Worm (Caenorhabditis elegans) whole organism, L2 larva: ENCODE results near the gene F59D6.1.

Experiments
- C34F6.9 ChIP-seq: fragments of 150-350 bp; optimal IDR thresholded peaks from 2 replicates; lab custom pipeline; 2014; ENCODE audit warnings: missing biosample characterization, missing genetic modification characterization
- F13H6.1 ChIP-seq: sonication (generic microtip); optimal IDR thresholded peaks from 2 replicates; lab custom pipeline; 2016; ENCODE audit warnings: missing genetic modification characterization, missing compliant biosample characterization
- aly-2 ChIP-seq: fragments of 150-350 bp; optimal IDR thresholded peaks from 2 replicates; lab custom pipeline; 2014; ENCODE audit warnings: missing biosample characterization, missing genetic modification characterization
- ama-1 ChIP-seq: fragments of 150-350 bp; optimal IDR thresholded peaks from 2 replicates; lab custom pipeline; 2018; ENCODE audit warnings: inconsistent platforms
- blmp-1 ChIP-seq: sonication (generic microtip); optimal IDR thresholded peaks from 2 replicates; lab custom pipeline; 2017; ENCODE audit warnings: missing genetic modification characterization, mild to moderate bottlenecking, missing compliant biosample characterization, antibody characterized with exemption, moderate library complexity; ENCODE audit not compliant: insufficient read depth
- ceh-16 ChIP-seq: fragments of 150-350 bp; optimal IDR thresholded peaks from 2 replicates; lab custom pipeline; 2014; ENCODE audit warnings: missing biosample characterization, missing genetic modification characterization
- crh-2 ChIP-seq: sonication (generic microtip); optimal IDR thresholded peaks from 2 replicates; lab custom pipeline; 2017; ENCODE audit warnings: missing biosample characterization, missing genetic modification characterization
- dmd-4 ChIP-seq: sonication (generic microtip); optimal IDR thresholded peaks from 2 replicates; lab custom pipeline; 2017; ENCODE audit warnings: missing biosample characterization, missing genetic modification characterization
- egl-27 ChIP-seq: sonication (generic microtip); optimal IDR thresholded peaks from 3 replicates; lab custom pipeline; 2017; ENCODE audit warnings: missing biosample characterization, missing genetic modification reagents, missing genetic modification characterization
- elt-1 ChIP-seq: fragments of 150-350 bp; optimal IDR thresholded peaks from 2 replicates; lab custom pipeline; 2014; ENCODE audit warnings: missing biosample characterization, missing genetic modification characterization
- fos-1 ChIP-seq: fragments of 150-350 bp; optimal IDR thresholded peaks from 2 replicates; lab custom pipeline; 2014; ENCODE audit warnings: missing biosample characterization, missing genetic modification characterization
- gmeb-1 ChIP-seq: fragments of 150-350 bp; optimal IDR thresholded peaks from 2 replicates; lab custom pipeline; 2014; ENCODE audit warnings: missing biosample characterization, missing genetic modification characterization
- lin-11 ChIP-seq: fragments of 150-350 bp; sonication (generic microtip); optimal IDR thresholded peaks from 2 replicates; lab custom pipeline; 2014; ENCODE audit warnings: missing biosample characterization, missing genetic modification characterization, inconsistent platforms, mixed read lengths
- lin-39 ChIP-seq: fragments of 150-350 bp; optimal IDR thresholded peaks from 2 replicates; lab custom pipeline; 2014; ENCODE audit warnings: missing biosample characterization, missing genetic modification reagents, missing genetic modification characterization
- lsy-2 ChIP-seq, 2 experiments: fragments of 150-350 bp in 1 of 2; sonication (generic microtip) in 1 of 2; optimal IDR thresholded peaks; 2 replicates each; lab custom pipeline; 2014 to 2017; ENCODE audit warnings: missing biosample characterization in 2 of 2, missing genetic modification characterization in 2 of 2
- mbf-1 ChIP-seq: sonication (generic microtip); optimal IDR thresholded peaks from 2 replicates; lab custom pipeline; 2017; ENCODE audit warnings: missing biosample characterization, missing genetic modification characterization
- mdl-1 ChIP-seq, 2 experiments: fragments of 150-350 bp in 1 of 2; sonication (generic microtip) in 1 of 2; optimal IDR thresholded peaks; 2 replicates each; lab custom pipeline; 2017; ENCODE audit warnings: missing biosample characterization in 2 of 2, missing genetic modification characterization in 2 of 2
- nhr-10 ChIP-seq: sonication (generic microtip); optimal IDR thresholded peaks from 2 replicates; lab custom pipeline; 2017; ENCODE audit warnings: missing biosample characterization, missing genetic modification characterization
- nhr-11 ChIP-seq: fragments of 150-350 bp; optimal IDR thresholded peaks from 2 replicates; lab custom pipeline; 2014; ENCODE audit warnings: missing biosample characterization, missing genetic modification characterization
- nhr-129 ChIP-seq: fragments of 150-350 bp; optimal IDR thresholded peaks from 2 replicates; lab custom pipeline; 2014; ENCODE audit warnings: missing biosample characterization, missing genetic modification characterization
- nhr-23 ChIP-seq: fragments of 150-350 bp; optimal IDR thresholded peaks from 2 replicates; lab custom pipeline; 2014; ENCODE audit warnings: missing biosample characterization, missing genetic modification reagents, missing genetic modification characterization
- nhr-237 ChIP-seq: fragments of 150-350 bp; optimal IDR thresholded peaks from 2 replicates; lab custom pipeline; 2014; ENCODE audit warnings: missing biosample characterization, missing genetic modification characterization
- nhr-25 ChIP-seq: fragments of 150-350 bp; sonication (generic microtip); optimal IDR thresholded peaks from 3 replicates; lab custom pipeline; 2014; ENCODE audit warnings: missing biosample characterization, missing genetic modification characterization
- nhr-77 ChIP-seq: fragments of 150-350 bp; optimal IDR thresholded peaks from 2 replicates; lab custom pipeline; 2014; ENCODE audit warnings: missing biosample characterization, missing genetic modification characterization
- peb-1 ChIP-seq: fragments of 150-350 bp; optimal IDR thresholded peaks from 2 replicates; lab custom pipeline; 2014; ENCODE audit warnings: missing biosample characterization, missing genetic modification characterization
- skn-1 ChIP-seq: sonication (generic microtip); optimal IDR thresholded peaks from 2 replicates; lab custom pipeline; 2017; ENCODE audit warnings: missing biosample characterization, missing genetic modification characterization
- sma-3 ChIP-seq: sonication (generic microtip); optimal IDR thresholded peaks from 2 replicates; lab custom pipeline; 2016; ENCODE audit warnings: missing genetic modification reagents, missing genetic modification characterization, missing compliant biosample characterization
- sma-9 ChIP-seq, 2 experiments: fragments of 150-350 bp in 1 of 2; sonication (generic microtip) in 1 of 2; optimal IDR thresholded peaks; 2 replicates each; lab custom pipeline; 2014 to 2016; ENCODE audit warnings: missing genetic modification characterization in 2 of 2, mild to moderate bottlenecking in 1 of 2, missing biosample characterization in 1 of 2, missing compliant biosample characterization in 1 of 2, missing genetic modification reagents in 1 of 2, moderate library complexity in 1 of 2
- snpc-4 ChIP-seq: fragments of 150-350 bp; optimal IDR thresholded peaks from 2 replicates; lab custom pipeline; 2014; ENCODE audit warnings: missing biosample characterization, missing genetic modification characterization
- unc-39 ChIP-seq: fragments of 150-350 bp; optimal IDR thresholded peaks from 2 replicates; lab custom pipeline; 2014; ENCODE audit warnings: missing biosample characterization, missing genetic modification characterization
- unc-55 ChIP-seq: fragments of 150-350 bp; sonication (generic microtip); optimal IDR thresholded peaks from 3 replicates; lab custom pipeline; 2014; ENCODE audit warnings: missing biosample characterization, missing genetic modification reagents, missing genetic modification characterization
- unc-62 ChIP-seq: fragments of 150-350 bp; optimal IDR thresholded peaks from 2 replicates; lab custom pipeline; 2014; ENCODE audit warnings: missing biosample characterization, missing genetic modification reagents, missing genetic modification characterization
- zag-1 ChIP-seq: fragments of 150-350 bp; optimal IDR thresholded peaks from 2 replicates; lab custom pipeline; 2014; ENCODE audit warnings: missing biosample characterization, missing genetic modification characterization
- ztf-11 ChIP-seq: sonication (generic microtip); optimal IDR thresholded peaks from 2 replicates; lab custom pipeline; 2017; ENCODE audit warnings: missing biosample characterization, missing genetic modification characterization
- ztf-4 ChIP-seq: fragments of 150-350 bp; optimal IDR thresholded peaks from 2 replicates; lab custom pipeline; 2014; ENCODE audit warnings: missing biosample characterization, missing genetic modification characterization

Gene F59D6.1

DNA sequence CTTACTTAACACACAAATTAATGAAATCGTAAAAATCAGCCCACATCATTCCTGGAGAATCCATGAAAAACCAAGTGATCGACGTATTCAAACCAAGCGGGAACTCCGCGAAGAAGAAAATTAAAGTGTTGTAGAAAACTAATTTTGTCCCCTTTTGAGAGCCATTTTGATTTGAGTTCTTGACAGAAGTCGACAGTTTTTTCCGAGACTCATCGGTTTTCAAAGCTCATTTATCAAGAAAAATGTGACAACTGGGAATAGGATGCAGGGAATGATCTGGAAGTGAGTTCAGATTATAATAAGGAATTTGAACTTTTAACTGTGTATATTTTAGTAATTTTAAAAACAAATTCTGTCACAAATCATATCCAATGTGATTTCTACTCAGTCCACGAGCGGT is 33.5 kb upstream of the F59D6.1 start, which contains the start of gene srw-135:
TSS of gene srw-135 (minus strand) at position 101 of the 400 bp plus-strand sequence.
- TF ChIP-seq unc-55 (GFP tag; lab: Kevin White, UChicago) (no peak), lsy-2 (tag; optimal IDR thresholded peaks at IDR 0.05; lab: Kevin White, UChicago) (no peak), nhr-23 (no peak), sma-3 (GFP tag; lab: Kevin White, UChicago) (no peak), nhr-11 (tag; lab: Kevin White, UChicago) (no peak), nhr-77 (no peak), ceh-16 (tag; lab: Kevin White, UChicago) (no peak), lin-11 (tag; lab: Kevin White, UChicago) (no peak), mbf-1 (tag; lab: Kevin White, UChicago) (no peak), mdl-1 (tag; optimal IDR thresholded peaks at IDR 0.05; lab: Kevin White, UChicago) (no peak)

DNA sequence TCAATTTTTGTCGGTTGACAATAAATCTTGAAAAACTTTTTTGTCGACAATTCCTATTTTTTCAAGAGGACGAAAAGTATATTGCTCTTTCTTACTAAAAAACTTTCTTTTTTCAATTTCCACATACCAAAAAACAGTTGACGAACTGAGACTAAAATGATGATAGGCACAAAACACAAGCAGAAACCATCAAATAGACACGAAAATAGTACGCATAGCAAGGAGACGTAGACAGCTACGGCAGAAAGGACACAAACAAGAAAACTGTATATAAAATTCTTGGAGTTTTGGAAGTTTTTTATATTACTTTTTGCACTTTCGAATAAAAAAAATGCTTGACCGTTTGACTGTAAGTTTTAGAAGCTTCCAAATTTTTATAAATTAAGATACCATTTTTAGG is 30.8 kb upstream of the F59D6.1 start, which contains the start of gene K12D9.1:
TSS of gene K12D9.1 (plus strand) at position 301 of the 400 bp plus-strand sequence.
- TF ChIP-seq crh-2 (no peak), nhr-77 (no peak), elt-1 (tag; lab: Kevin White, UChicago) (no peak), nhr-25 (tag; lab: Kevin White, UChicago) (no peak), lin-39 (no peak)

DNA sequence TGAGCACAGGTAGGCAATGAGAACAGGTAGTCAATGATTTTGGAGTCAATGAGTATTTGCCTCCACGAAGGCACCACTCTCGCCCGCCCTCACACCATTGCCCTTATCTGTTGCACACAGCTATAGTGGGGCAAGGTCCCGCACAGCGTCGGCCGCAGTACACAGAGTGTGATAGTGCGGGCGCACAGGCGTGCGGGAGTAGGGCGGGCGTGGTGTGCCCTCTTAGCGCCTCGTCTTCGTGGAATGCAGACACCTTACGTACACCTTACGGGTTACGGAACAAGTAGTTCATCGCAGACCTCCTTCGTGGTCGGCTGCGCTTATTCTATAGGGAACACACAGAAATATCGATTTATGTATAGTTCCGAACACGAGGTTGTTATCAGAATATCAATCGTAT is 27.0 kb upstream of the F59D6.1 start:
- TF ChIP-seq C34F6.9 (tag; lab: Kevin White, UChicago) (no peak), nhr-129 (tag; lab: Kevin White, UChicago) (no peak), lin-11 (tag; lab: Kevin White, UChicago) (no peak), ztf-4 (tag; lab: Kevin White, UChicago) (no peak), gmeb-1 (no peak)

DNA sequence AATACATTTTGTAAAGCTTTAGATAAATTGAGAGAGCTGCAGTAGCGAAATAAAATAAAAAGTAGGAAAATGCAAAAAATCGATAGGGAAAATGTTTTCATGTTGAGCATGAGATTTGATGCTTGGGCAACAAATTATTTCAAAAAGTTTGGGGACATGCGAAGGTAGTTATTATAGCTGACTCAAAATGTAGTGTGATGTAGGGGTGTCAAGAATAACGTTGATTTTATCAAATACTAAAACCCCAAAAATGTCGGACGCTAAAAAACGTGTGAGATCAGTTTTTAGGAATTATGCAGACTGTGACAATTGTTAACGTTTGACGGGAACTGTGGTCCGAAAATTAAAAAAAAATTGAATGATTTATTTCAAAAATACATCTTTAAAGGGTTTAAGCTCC is 23.6 kb upstream of the F59D6.1 start, which contains the start of gene irld-12:
TSS of gene irld-12 (minus strand) at position 101 of the 400 bp plus-strand sequence.
- TF ChIP-seq ceh-16 (tag; lab: Kevin White, UChicago): no peak
- TF ChIP-seq nhr-237 (tag; lab: Kevin White, UChicago): no peak
- TF ChIP-seq aly-2 (tag; lab: Kevin White, UChicago): no peak
- TF ChIP-seq lin-39: no peak
- TF ChIP-seq F13H6.1: no peak
- no peak for TF ChIP-seq snpc-4 (tag; lab: Kevin White, UChicago)
- no peak for TF ChIP-seq peb-1 (tag; lab: Kevin White, UChicago)
- no peak for TF ChIP-seq unc-62 (GFP tag; lab: Kevin White, UChicago)
- no peak for TF ChIP-seq nhr-10 (tag; lab: Kevin White, UChicago)
- TF ChIP-seq zag-1 (tag; lab: Kevin White, UChicago): no peak
- TF ChIP-seq egl-27: no peak
- no peak for TF ChIP-seq skn-1 (tag; lab: Kevin White, UChicago)
- no peak for TF ChIP-seq mbf-1 (tag; lab: Kevin White, UChicago)
- TF ChIP-seq sma-3 (GFP tag; lab: Kevin White, UChicago): no peak
- TF ChIP-seq, all 48 proteins: peak for 0

DNA sequence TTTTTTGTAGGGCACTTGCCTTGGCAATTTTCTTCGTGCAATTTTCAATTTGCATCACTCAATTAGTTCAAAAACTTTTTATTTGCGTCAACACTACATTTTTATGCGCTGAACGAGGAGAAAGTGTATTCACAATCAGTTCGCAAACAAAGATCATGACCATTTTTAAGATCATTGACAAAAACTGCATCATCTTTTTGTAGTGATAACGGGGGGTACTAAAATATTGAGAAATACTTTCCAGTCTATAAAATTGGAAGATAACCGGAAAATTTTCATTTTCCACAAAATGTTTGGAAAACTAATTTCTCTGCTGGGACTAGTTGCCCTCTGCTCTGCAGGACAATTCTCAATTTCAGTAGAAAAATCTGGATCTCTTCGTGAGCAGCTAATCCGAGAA is 20.7 kb upstream of the F59D6.1 start, which contains the start of gene asp-8:
TSS of gene asp-8 (plus strand) at position 276 of the 400 bp plus-strand sequence.
- TF ChIP-seq nhr-10 (tag; lab: Kevin White, UChicago): no peak
- TF ChIP-seq sma-9 (GFP tag; optimal IDR thresholded peaks at IDR 0.05; lab: Kevin White, UChicago): peak; percentile 45
- TF ChIP-seq sma-9 (tag; optimal IDR thresholded peaks at IDR 0.05; lab: Kevin White, UChicago): no peak
- peak; percentile 28 for TF ChIP-seq fos-1 (tag; lab: Kevin White, UChicago)

DNA sequence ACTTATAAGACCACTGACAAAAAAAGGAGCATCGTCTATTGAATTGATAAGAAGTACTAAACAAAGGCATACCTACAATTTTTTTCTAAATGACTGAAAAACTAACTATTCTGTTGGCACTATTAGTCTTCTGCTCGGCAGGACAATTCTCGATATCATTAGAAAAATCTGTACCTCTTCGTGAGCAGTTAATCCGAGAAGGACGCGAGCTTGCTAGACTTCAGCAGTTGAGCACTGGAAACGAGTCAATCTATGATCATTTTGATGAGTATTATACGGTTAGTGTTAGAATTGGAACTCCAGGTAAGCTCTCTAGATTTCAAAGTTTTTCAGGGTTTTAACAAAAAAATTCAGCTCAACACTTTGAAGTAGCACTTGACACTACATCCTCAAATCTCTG is 16.7 kb upstream of the F59D6.1 start, which contains the start of gene asp-7:
TSS of gene asp-7 (plus strand) at position 81 of the 400 bp plus-strand sequence.
- TF ChIP-seq snpc-4 (tag; lab: Kevin White, UChicago) (no peak), nhr-129 (tag; lab: Kevin White, UChicago) (no peak), dmd-4 (no peak), nhr-77 (no peak), skn-1 (tag; lab: Kevin White, UChicago) (no peak), unc-55 (GFP tag; lab: Kevin White, UChicago) (no peak), ztf-11 (no peak), unc-39 (no peak), crh-2 (no peak), blmp-1 (tag; lab: Kevin White, UChicago) (no peak), ama-1 (lab: Kevin White, UChicago) (no peak)
